Worm (Caenorhabditis elegans) whole organism, late embryonic: ENCODE results near the gene Y42A5A.5.

Experiments used
- C38D4.7 ChIP-seq: fragments of 200-800 bp; sonication (Bioruptor generic); optimal IDR thresholded peaks from 2 replicates; lab custom pipeline; 2018; ENCODE audit warnings: mild to moderate bottlenecking, missing genetic modification characterization, moderate library complexity, missing compliant biosample characterization
- K02D7.2 ChIP-seq: sonication (generic microtip); optimal IDR thresholded peaks from 2 replicates; lab custom pipeline; 2017; ENCODE audit warnings: mild to moderate bottlenecking, missing genetic modification characterization, missing compliant biosample characterization
- ama-1 ChIP-seq: fragments of 150-350 bp; optimal IDR thresholded peaks from 2 replicates; lab custom pipeline; 2014
- ceh-22 ChIP-seq: sonication (generic microtip); optimal IDR thresholded peaks from 2 replicates; lab custom pipeline; 2017; ENCODE audit warnings: missing biosample characterization, missing genetic modification characterization
- ceh-24 ChIP-seq: sonication (generic microtip); optimal IDR thresholded peaks from 2 replicates; lab custom pipeline; 2016; ENCODE audit warnings: mild to moderate bottlenecking, missing genetic modification characterization, missing compliant biosample characterization
- ceh-31 ChIP-seq: sonication (generic microtip); optimal IDR thresholded peaks from 2 replicates; lab custom pipeline; 2016; ENCODE audit warnings: missing genetic modification characterization, missing compliant biosample characterization
- ceh-48 ChIP-seq: sonication (generic microtip); optimal IDR thresholded peaks from 2 replicates; lab custom pipeline; 2016; ENCODE audit warnings: missing genetic modification characterization, inconsistent platforms, missing compliant biosample characterization
- ceh-9 ChIP-seq: sonication (generic microtip); optimal IDR thresholded peaks from 2 replicates; lab custom pipeline; 2016; ENCODE audit warnings: mild to moderate bottlenecking, missing genetic modification characterization, inconsistent platforms, missing compliant biosample characterization
- elt-2 ChIP-seq: sonication (generic microtip); optimal IDR thresholded peaks from 2 replicates; lab custom pipeline; 2016; ENCODE audit warnings: missing genetic modification reagents, missing genetic modification characterization, missing compliant biosample characterization
- eyg-1 ChIP-seq: sonication (generic microtip); optimal IDR thresholded peaks from 2 replicates; lab custom pipeline; 2016; ENCODE audit warnings: missing genotype, missing genetic modification characterization, missing compliant biosample characterization
- fkh-10 ChIP-seq: fragments of 150-350 bp; optimal IDR thresholded peaks from 2 replicates; lab custom pipeline; 2014; ENCODE audit warnings: missing biosample characterization, missing genetic modification reagents, missing genetic modification characterization
- fkh-6 ChIP-seq: sonication (generic microtip); optimal IDR thresholded peaks from 2 replicates; lab custom pipeline; 2016; ENCODE audit warnings: missing genetic modification characterization, missing compliant biosample characterization
- hlh-6 ChIP-seq: sonication (generic microtip); optimal IDR thresholded peaks from 2 replicates; lab custom pipeline; 2016; ENCODE audit warnings: missing genotype, missing genetic modification characterization, missing compliant biosample characterization
- lim-6 ChIP-seq: sonication (generic microtip); optimal IDR thresholded peaks from 2 replicates; lab custom pipeline; 2016; ENCODE audit warnings: missing genetic modification characterization, missing compliant biosample characterization
- lin-11 ChIP-seq: fragments of 200-800 bp; sonication (Bioruptor generic); optimal IDR thresholded peaks from 2 replicates; lab custom pipeline; 2018; ENCODE audit warnings: mild to moderate bottlenecking, missing genetic modification characterization, missing compliant biosample characterization
- mec-3 ChIP-seq: sonication (generic microtip); optimal IDR thresholded peaks from 2 replicates; lab custom pipeline; 2016; ENCODE audit warnings: borderline replicate concordance, missing genetic modification characterization, missing compliant biosample characterization
- npax-4 ChIP-seq: sonication (generic microtip); optimal IDR thresholded peaks from 2 replicates; lab custom pipeline; 2016; ENCODE audit warnings: missing genetic modification characterization, missing compliant biosample characterization
- pag-3 ChIP-seq: sonication (generic microtip); optimal IDR thresholded peaks from 2 replicates; lab custom pipeline; 2016; ENCODE audit warnings: missing compliant biosample characterization, missing genetic modification characterization, borderline replicate concordance
- pax-1 ChIP-seq: fragments of 150-350 bp; optimal IDR thresholded peaks from 2 replicates; lab custom pipeline; 2014; ENCODE audit warnings: missing biosample characterization, missing genetic modification characterization
- pha-4 ChIP-seq: fragments of 150-350 bp; optimal IDR thresholded peaks from 2 replicates; lab custom pipeline; 2018; ENCODE audit warnings: missing biosample characterization, missing genetic modification reagents, missing genetic modification characterization
- pqm-1 ChIP-seq: sonication (generic microtip); optimal IDR thresholded peaks from 2 replicates; lab custom pipeline; 2016; ENCODE audit warnings: missing genetic modification characterization, missing compliant biosample characterization
- pros-1 ChIP-seq: fragments of 150-350 bp; optimal IDR thresholded peaks from 2 replicates; lab custom pipeline; 2014; ENCODE audit warnings: missing biosample characterization, missing genetic modification reagents, missing genetic modification characterization
- syd-9 ChIP-seq: sonication (generic microtip); optimal IDR thresholded peaks from 2 replicates; lab custom pipeline; 2016; ENCODE audit warnings: mild to moderate bottlenecking, missing genetic modification characterization, moderate library complexity, missing compliant biosample characterization
- ttx-3 ChIP-seq: sonication (generic microtip); optimal IDR thresholded peaks from 2 replicates; lab custom pipeline; 2016; ENCODE audit warnings: missing genetic modification reagents, missing genetic modification characterization, missing compliant biosample characterization
- unc-3 ChIP-seq, 2 experiments: fragments of 200-800 bp in 1 of 2; sonication (Bioruptor generic) in 1 of 2; sonication (generic microtip) in 1 of 2; conservative IDR thresholded peaks in 1 of 2; optimal IDR thresholded peaks in 1 of 2; 2 replicates each; pipeline versions ENCODE4 v1.3.6 to Lab custom; 2016 to 2022; ENCODE audit warnings: missing compliant biosample characterization in 2 of 2, missing genetic modification characterization in 2 of 2, missing genetic modification reagents in 1 of 2
- unc-55 ChIP-seq: sonication (generic microtip); optimal IDR thresholded peaks from 2 replicates; lab custom pipeline; 2017; ENCODE audit warnings: missing biosample characterization, missing genetic modification reagents, missing genetic modification characterization
- unc-86 ChIP-seq: sonication (generic microtip); optimal IDR thresholded peaks from 2 replicates; lab custom pipeline; 2016; ENCODE audit warnings: missing genetic modification characterization, missing compliant biosample characterization
- zip-5 ChIP-seq: sonication (generic microtip); optimal IDR thresholded peaks from 2 replicates; lab custom pipeline; 2016; ENCODE audit warnings: missing genetic modification characterization, missing compliant biosample characterization

Gene Y42A5A.5

DNA sequence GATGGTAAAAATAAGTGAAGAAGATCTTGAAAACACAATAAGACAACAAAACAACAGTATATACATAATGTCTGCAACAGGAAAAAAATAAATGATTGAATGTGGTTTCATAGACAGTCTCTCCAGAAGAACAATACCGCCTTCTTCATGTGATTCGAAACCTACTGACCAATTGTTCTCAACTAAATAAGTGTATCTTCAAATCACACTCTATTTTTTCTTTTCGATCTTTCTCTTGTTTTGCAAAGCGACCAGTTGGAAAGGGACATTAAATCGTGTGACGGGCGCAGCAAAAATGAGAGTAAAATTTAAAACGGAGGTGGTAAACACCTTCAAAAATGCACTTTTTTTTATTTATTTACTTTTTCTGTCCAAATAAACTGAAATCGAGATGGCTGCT lies 47.7 kb downstream of the Y42A5A.5 start:
- TF ChIP-seq fkh-10 (GFP tag; lab: Kevin White, UChicago) (no peak), C38D4.7 (GFP tag; lab: Kevin White, UChicago) (no peak), ceh-24 (tag; lab: Kevin White, UChicago) (no peak), syd-9 (tag; lab: Kevin White, UChicago) (no peak), mec-3 (tag; lab: Kevin White, UChicago) (no peak), pag-3 (tag; lab: Kevin White, UChicago) (no peak), unc-3 (GFP tag; conservative IDR thresholded peaks at IDR 0.05; lab: Robert Waterston, UW) (no peak), unc-3 (tag; optimal IDR thresholded peaks at IDR 0.05; lab: Kevin White, UChicago) (no peak), zip-5 (tag; lab: Kevin White, UChicago) (no peak), pqm-1 (no peak), ceh-22 (no peak), npax-4 (no peak)

DNA sequence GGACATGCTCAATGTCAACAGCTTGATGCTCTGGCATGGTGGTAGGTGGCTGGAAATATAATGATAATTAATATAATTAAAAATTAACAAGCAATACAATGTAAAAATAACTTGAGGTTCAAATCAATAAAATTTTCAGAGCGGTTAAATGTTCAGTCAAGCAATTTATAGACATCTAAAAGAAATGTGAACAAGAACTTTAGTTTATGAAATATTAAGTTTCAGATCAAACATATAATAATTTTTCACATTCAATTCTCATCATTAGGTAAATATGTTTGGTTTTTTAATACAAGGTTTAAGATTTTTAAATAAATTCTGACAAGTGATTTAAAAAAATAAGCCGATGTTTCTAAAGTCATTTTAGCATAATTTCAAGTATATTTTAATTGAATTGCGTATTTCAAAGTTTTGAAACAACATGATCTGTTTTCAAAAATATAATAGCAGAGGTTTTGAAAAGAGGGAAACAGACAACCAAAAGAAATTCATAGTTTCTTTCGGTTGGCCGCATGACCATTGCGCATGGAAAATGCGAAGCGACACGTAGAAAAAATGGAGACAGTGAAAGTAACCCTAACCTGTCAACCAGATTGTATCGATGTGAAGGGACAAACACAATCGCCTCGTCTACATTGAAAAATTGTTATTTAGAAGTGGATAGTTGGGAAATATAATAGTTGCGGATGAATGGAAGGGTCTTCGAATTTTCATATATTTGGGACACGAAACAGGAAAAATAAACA lies 49.1 kb downstream of the Y42A5A.5 start, which contains the start of gene T04C12.11:
Gene T04C12.11, minus strand, starts transcription at position 51 of the 746 bp plus-strand sequence.
- no peak for TF ChIP-seq lin-11 (tag; lab: Kevin White, UChicago)
- no peak for TF ChIP-seq pax-1
- TF ChIP-seq eyg-1 (tag; lab: Kevin White, UChicago): no peak
- no peak for TF ChIP-seq unc-86
- no peak for TF ChIP-seq K02D7.2 (tag; lab: Kevin White, UChicago)
- TF ChIP-seq ama-1 (lab: Kevin White, UChicago): no peak
- TF ChIP-seq zip-5 (tag; lab: Kevin White, UChicago): no peak
- TF ChIP-seq elt-2: no peak
- TF ChIP-seq ceh-48 (tag; lab: Kevin White, UChicago): no peak
- no peak for TF ChIP-seq unc-55 (GFP tag; lab: Kevin White, UChicago)
- no peak for TF ChIP-seq hlh-6 (tag; lab: Kevin White, UChicago)
- TF ChIP-seq fkh-6 (tag; lab: Kevin White, UChicago): no peak
- TF ChIP-seq ttx-3: no peak
- no peak for TF ChIP-seq pha-4 (tag; lab: Kevin White, UChicago)
- no peak for TF ChIP-seq lim-6 (tag; lab: Kevin White, UChicago)

DNA sequence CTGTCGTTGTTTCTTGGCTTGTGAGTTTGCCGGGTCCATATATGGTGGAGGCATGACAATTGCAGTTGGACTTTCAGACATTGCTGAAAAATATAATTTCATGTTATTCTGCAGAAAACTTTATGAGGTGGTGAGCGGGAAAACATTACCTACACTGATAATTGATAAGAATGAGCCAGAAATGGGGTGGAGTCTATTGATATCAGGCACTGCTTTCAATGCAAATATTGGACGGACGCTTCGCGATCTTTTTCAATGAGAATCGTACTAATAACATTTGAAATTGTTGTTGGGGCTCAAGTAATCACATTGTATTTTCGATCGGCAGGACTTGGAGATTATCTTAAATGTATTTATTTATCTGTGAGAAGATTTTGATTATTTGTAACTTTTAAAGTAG lies 50.4 kb downstream of the Y42A5A.5 start, which contains the start of gene T04C12.1:
Gene T04C12.1, minus strand, starts transcription at position 90 of the 400 bp plus-strand sequence.
- TF ChIP-seq pros-1: no peak
- peak; percentile 45 for TF ChIP-seq elt-2
- TF ChIP-seq ceh-9: no peak
- TF ChIP-seq ceh-31 (tag; lab: Kevin White, UChicago): no peak
- no peak for TF ChIP-seq unc-55 (GFP tag; lab: Kevin White, UChicago)
